Fruit fly (Drosophila melanogaster) Kc167 (cell line): ENCODE results near the gene hyd.

Source experiments
- Myc ChIP-seq: fragments of >200 bp; optimal IDR thresholded peaks from 2 replicates; lab custom pipeline; 2017; ENCODE audit warnings: missing external identifiers
- Sin3A ChIP-seq: fragments of >200 bp; optimal IDR thresholded peaks from 2 replicates; lab custom pipeline; 2018; ENCODE audit warnings: missing external identifiers
- h ChIP-seq: fragments of >200 bp; optimal IDR thresholded peaks from 3 replicates; lab custom pipeline; 2018; ENCODE audit warnings: missing external identifiers
- insv ChIP-seq: fragments of >200 bp; optimal IDR thresholded peaks from 3 replicates; lab custom pipeline; 2018; ENCODE audit warnings: missing external identifiers
- psq ChIP-seq: fragments of >200 bp; optimal IDR thresholded peaks from 2 replicates; lab custom pipeline; 2017; ENCODE audit warnings: missing external identifiers
- ttk ChIP-seq: sonication (Bioruptor generic); optimal IDR thresholded peaks from 2 replicates; lab custom pipeline; 2017; ENCODE audit warnings: missing external identifiers

hyd gene

DNA sequence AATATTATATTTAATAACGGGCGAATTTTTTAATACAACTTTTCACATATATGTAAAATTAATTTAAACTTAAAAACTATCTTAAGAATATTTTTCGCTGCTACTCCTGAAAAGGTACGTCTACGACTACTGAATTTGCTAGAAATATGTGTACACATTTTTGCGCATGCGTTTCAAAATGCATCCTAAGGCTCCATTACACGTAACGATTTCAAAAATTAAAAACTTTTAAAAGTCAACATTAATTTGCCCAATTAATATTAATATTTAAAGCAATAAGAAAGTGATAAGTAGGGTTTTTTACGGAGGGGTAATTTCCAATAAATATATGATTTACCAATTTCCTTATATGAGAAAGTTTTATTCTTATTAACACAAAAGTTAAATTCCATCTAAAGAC lies 5.4 kb upstream of the hyd start, which contains the start of gene FoxP:
Gene FoxP (minus strand): TSS at position 89 of the 400 bp plus-strand sequence.
- TF ChIP-seq insv (lab: Kevin White, UChicago) (no peak), Sin3A (no peak), Myc (lab: Kevin White, UChicago) (no peak), h (lab: Kevin White, UChicago) (no peak), psq (lab: Kevin White, UChicago) (no peak), ttk (lab: Kevin White, UChicago) (no peak)

DNA sequence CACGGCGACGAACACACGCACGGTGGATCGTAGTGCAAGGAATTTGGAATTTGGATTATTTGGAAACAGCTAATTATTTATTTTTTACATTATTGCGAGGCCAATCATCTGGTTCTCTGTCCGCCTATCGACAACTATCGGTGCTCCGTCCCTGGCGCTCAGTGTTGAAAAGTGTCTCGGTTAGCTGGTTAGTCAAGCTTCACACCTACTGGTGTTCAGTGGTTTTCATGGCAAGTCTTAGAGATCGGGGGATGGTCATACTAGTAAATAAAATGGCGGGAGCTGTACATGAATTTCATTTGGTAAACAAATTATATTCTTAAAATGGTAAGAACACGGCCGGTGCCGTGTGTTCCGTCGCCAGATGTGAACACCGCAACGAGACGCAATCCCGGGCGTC lies 14.5 kb downstream of the hyd start, which contains the start of the genes trbd and dmt:
Gene trbd (minus strand): TSS at position 152 of the 400 bp plus-strand sequence.
Gene dmt (plus strand): TSS at position 257 of the 400 bp plus-strand sequence.
- TF ChIP-seq Myc (lab: Kevin White, UChicago) (no peak), h (lab: Kevin White, UChicago) (no peak), ttk (lab: Kevin White, UChicago) (no peak), Sin3A (no peak), insv (lab: Kevin White, UChicago) (no peak), psq (lab: Kevin White, UChicago) (no peak)

dm6 chr3R:9710228-9710627 lies 15.2 kb downstream of the hyd start:
- TF ChIP-seq ttk (lab: Kevin White, UChicago) (no peak), psq (lab: Kevin White, UChicago) (no peak), h (lab: Kevin White, UChicago) (no peak), Myc (lab: Kevin White, UChicago) (no peak)

dm6 chr3R:9705008-9705628 lies 20.3 kb downstream of the hyd start, which contains the start of gene Unc-115a:
Gene Unc-115a (minus strand): TSS chr3R:9705417.
- no peak for TF ChIP-seq Myc (lab: Kevin White, UChicago)
- no peak for TF ChIP-seq ttk (lab: Kevin White, UChicago)

dm6 chr3R:9704183-9705007 lies 21.0 kb downstream of the hyd start:
- TF ChIP-seq Myc (lab: Kevin White, UChicago) (no peak), h (lab: Kevin White, UChicago) (no peak)

DNA sequence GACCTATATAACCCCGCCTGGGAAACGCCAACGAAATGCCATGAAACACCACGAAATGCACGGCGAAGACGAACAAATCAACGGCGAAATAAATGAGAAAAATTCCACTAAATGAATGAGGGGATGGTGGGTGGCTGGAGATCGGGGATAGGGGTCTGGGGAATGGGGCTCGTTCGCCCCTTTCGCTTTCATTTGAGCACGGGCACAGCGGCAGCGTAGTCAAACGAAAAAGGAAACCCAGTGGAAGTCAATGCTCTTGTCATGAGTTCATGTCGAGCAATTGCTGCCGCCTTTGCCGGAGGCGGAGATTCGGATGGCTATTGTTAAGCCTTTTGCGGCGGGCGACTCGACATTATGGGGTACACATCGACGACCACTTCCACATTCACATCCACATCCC lies 22.1 kb downstream of the hyd start:
- no peak for TF ChIP-seq h (lab: Kevin White, UChicago)
- TF ChIP-seq insv (lab: Kevin White, UChicago): no peak
- TF ChIP-seq ttk (lab: Kevin White, UChicago): no peak
- TF ChIP-seq Sin3A: no peak
- TF ChIP-seq psq (lab: Kevin White, UChicago): no peak
- TF ChIP-seq Myc (lab: Kevin White, UChicago): no peak

DNA sequence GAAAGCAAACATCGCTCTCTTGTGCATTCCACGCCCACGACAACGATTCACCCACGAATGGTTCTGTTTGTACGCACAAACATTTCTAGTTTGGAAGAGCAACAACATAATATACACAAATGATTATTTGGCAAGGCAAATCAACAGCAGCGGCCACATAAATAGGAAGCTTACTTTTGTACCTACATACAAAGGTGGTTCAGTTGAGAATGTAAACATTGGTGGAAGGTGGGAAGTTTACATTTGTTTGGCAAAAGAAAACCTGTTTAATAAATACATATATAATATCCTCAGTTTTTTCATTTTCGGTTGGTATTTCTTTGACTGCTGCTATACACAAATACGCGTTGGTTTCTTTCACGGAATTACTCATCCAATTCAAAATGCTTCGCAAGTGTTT lies 22.8 kb downstream of the hyd start:
- TF ChIP-seq psq (lab: Kevin White, UChicago) (no peak), ttk (lab: Kevin White, UChicago) (no peak), Myc (lab: Kevin White, UChicago) (no peak), insv (lab: Kevin White, UChicago) (no peak), Sin3A (no peak), h (lab: Kevin White, UChicago) (no peak)

DNA sequence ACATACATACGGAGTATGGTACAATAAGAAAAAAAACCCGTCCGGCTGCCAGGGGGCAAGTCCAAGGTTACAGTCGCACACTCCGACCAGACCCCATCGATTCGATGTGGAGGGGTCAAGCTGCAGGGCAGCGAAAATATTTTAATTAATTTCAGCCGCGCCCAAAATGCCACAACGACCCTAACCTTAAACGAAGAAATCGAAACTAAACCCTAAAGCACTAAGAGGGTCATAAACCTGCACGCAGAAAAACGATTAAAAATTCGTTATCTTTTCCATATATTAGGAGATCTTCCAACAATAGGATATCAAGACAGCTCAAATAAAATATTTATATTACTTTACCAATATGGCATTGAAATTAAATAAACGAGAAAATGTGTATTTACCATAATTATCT lies 23.5 kb downstream of the hyd start:
- no peak for TF ChIP-seq Myc (lab: Kevin White, UChicago)
- no peak for TF ChIP-seq Sin3A
- no peak for TF ChIP-seq h (lab: Kevin White, UChicago)
- no peak for TF ChIP-seq insv (lab: Kevin White, UChicago)
- no peak for TF ChIP-seq psq (lab: Kevin White, UChicago)
- TF ChIP-seq ttk (lab: Kevin White, UChicago): no peak

- TF ChIP-seq ttk (lab: Kevin White, UChicago) (no peak), psq (lab: Kevin White, UChicago) (no peak), h (lab: Kevin White, UChicago) (no peak), Myc (lab: Kevin White, UChicago) (no peak), insv (lab: Kevin White, UChicago) (no peak), Sin3A (no peak)
Measured at dm6 chr3R:9701148-9701703, 24.2 kb downstream of the hyd start.

dm6 chr3R:9700513-9700912 lies 24.9 kb downstream of the hyd start:
- TF ChIP-seq Sin3A (no peak), psq (lab: Kevin White, UChicago) (no peak), h (lab: Kevin White, UChicago) (no peak), ttk (lab: Kevin White, UChicago) (no peak), insv (lab: Kevin White, UChicago) (no peak), Myc (lab: Kevin White, UChicago) (no peak)

dm6 chr3R:9694999-9695398 lies 30.4 kb downstream of the hyd start:
- TF ChIP-seq h (lab: Kevin White, UChicago) (no peak), insv (lab: Kevin White, UChicago) (no peak), Sin3A (no peak), ttk (lab: Kevin White, UChicago) (no peak), psq (lab: Kevin White, UChicago) (no peak), Myc (lab: Kevin White, UChicago) (no peak)
